Fruit fly (Drosophila melanogaster): Measurements from ENCODE around the gene CG4553.

The CG4553 gene

dm6 chr3R:25476744-25477143 lies at the start of gene CG4553, which contains the start of gene MED28:
Gene CG4553, minus strand, starts transcription at chr3R:25476915.
Gene MED28, plus strand, starts transcription at chr3R:25477003.
- TF ChIP-seq CG7101 (tag; optimal IDR thresholded peaks at IDR 0.05): no peak
- no peak for TF ChIP-seq CG11617 (GFP tag; optimal IDR thresholded peaks at IDR 0.05)
- TF ChIP-seq Crg-1 (GFP tag; optimal IDR thresholded peaks at IDR 0.05): peak; percentile 24
- no peak for TF ChIP-seq cnc (optimal IDR thresholded peaks at IDR 0.05)
- no peak for TF ChIP-seq pad (GFP tag; optimal IDR thresholded peaks at IDR 0.05)
- TF ChIP-seq bab1 (GFP tag; optimal IDR thresholded peaks at IDR 0.05): peak; percentile 45
- no peak for TF ChIP-seq CG1620 (GFP tag; optimal IDR thresholded peaks at IDR 0.05)
- no peak for TF ChIP-seq ovo (GFP tag; optimal IDR thresholded peaks at IDR 0.05)
- TF ChIP-seq CG14711 (tag; optimal IDR thresholded peaks at IDR 0.05): peak; percentile 98
- TF ChIP-seq Mnt (GFP tag; optimal IDR thresholded peaks at IDR 0.05): peak; percentile 27
- TF ChIP-seq Clk (GFP tag; optimal IDR thresholded peaks at IDR 0.05): no peak
- TF ChIP-seq CG7045 (GFP tag; optimal IDR thresholded peaks at IDR 0.05): no peak
- TF ChIP-seq Hr96 (GFP tag; optimal IDR thresholded peaks at IDR 0.05): no peak
- TF ChIP-seq CG5204 (GFP tag; optimal IDR thresholded peaks at IDR 0.05): no peak
- TF ChIP-seq toe (GFP tag; optimal IDR thresholded peaks at IDR 0.05): no peak
- TF ChIP-seq CG33017 (tag; optimal IDR thresholded peaks at IDR 0.05): no peak

- TF ChIP-seq cnc (optimal IDR thresholded peaks at IDR 0.05) (no peak), Mnt (GFP tag; optimal IDR thresholded peaks at IDR 0.05) (no peak), CG5204 (GFP tag; optimal IDR thresholded peaks at IDR 0.05) (no peak), toe (GFP tag; optimal IDR thresholded peaks at IDR 0.05) (no peak), CG7045 (GFP tag; optimal IDR thresholded peaks at IDR 0.05) (no peak), cic (GFP tag; optimal IDR thresholded peaks at IDR 0.05) (no peak), Hr96 (GFP tag; optimal IDR thresholded peaks at IDR 0.05) (no peak), ovo (GFP tag; optimal IDR thresholded peaks at IDR 0.05) (no peak), CG11617 (GFP tag; optimal IDR thresholded peaks at IDR 0.05) (no peak), Crg-1 (GFP tag; optimal IDR thresholded peaks at IDR 0.05) (no peak), kay (GFP tag; ENCODE audit: borderline replicate concordance) (no peak), bab1 (GFP tag; optimal IDR thresholded peaks at IDR 0.05) (no peak), CG33017 (tag; optimal IDR thresholded peaks at IDR 0.05) (no peak), CG12768 (GFP tag; optimal IDR thresholded peaks at IDR 0.05) (no peak), Clk (GFP tag; optimal IDR thresholded peaks at IDR 0.05) (no peak), tj (GFP tag; optimal IDR thresholded peaks at IDR 0.05) (no peak), CG7101 (tag; optimal IDR thresholded peaks at IDR 0.05) (no peak)
Observed at dm6 chr3R:25519465-25520071, 42.9 kb upstream of the CG4553 start.

- TF ChIP-seq pad (GFP tag; optimal IDR thresholded peaks at IDR 0.05): no peak
- TF ChIP-seq CG7045 (GFP tag; optimal IDR thresholded peaks at IDR 0.05): no peak
- TF ChIP-seq CG5204 (GFP tag; optimal IDR thresholded peaks at IDR 0.05): no peak
- no peak for TF ChIP-seq ovo (GFP tag; optimal IDR thresholded peaks at IDR 0.05)
- TF ChIP-seq CG12768 (GFP tag; optimal IDR thresholded peaks at IDR 0.05): no peak
- no peak for TF ChIP-seq Mnt (GFP tag; optimal IDR thresholded peaks at IDR 0.05)
- no peak for TF ChIP-seq Hr96 (GFP tag; optimal IDR thresholded peaks at IDR 0.05)
- no peak for TF ChIP-seq cnc (optimal IDR thresholded peaks at IDR 0.05)
- TF ChIP-seq CG7101 (tag; optimal IDR thresholded peaks at IDR 0.05): no peak
- TF ChIP-seq CG11617 (GFP tag; optimal IDR thresholded peaks at IDR 0.05): no peak
Observed at dm6 chr3R:25518584-25518983, 41.9 kb upstream of the CG4553 start.

dm6 chr3R:25518099-25518567 lies 41.4 kb upstream of the CG4553 start:
- no peak for TF ChIP-seq Crg-1 (GFP tag; optimal IDR thresholded peaks at IDR 0.05)
- no peak for TF ChIP-seq CG7045 (GFP tag; optimal IDR thresholded peaks at IDR 0.05)
- TF ChIP-seq CG11617 (GFP tag; optimal IDR thresholded peaks at IDR 0.05): no peak
- no peak for TF ChIP-seq cic (GFP tag; optimal IDR thresholded peaks at IDR 0.05)
- TF ChIP-seq tj (GFP tag; optimal IDR thresholded peaks at IDR 0.05): peak; percentile 54
- TF ChIP-seq bab1 (GFP tag; optimal IDR thresholded peaks at IDR 0.05): no peak
- TF ChIP-seq CG12768 (GFP tag; optimal IDR thresholded peaks at IDR 0.05): peak; percentile 25
- TF ChIP-seq Mnt (GFP tag; optimal IDR thresholded peaks at IDR 0.05): no peak
- no peak for TF ChIP-seq cnc (optimal IDR thresholded peaks at IDR 0.05)

dm6 chr3R:25517521-25517920 lies 40.8 kb upstream of the CG4553 start:
- no peak for TF ChIP-seq CG7045 (GFP tag; optimal IDR thresholded peaks at IDR 0.05)
- TF ChIP-seq toe (GFP tag; optimal IDR thresholded peaks at IDR 0.05): no peak
- TF ChIP-seq ovo (GFP tag; optimal IDR thresholded peaks at IDR 0.05): no peak
- no peak for TF ChIP-seq Crg-1 (GFP tag; optimal IDR thresholded peaks at IDR 0.05)
- no peak for TF ChIP-seq CG12768 (GFP tag; optimal IDR thresholded peaks at IDR 0.05)
- no peak for TF ChIP-seq cnc (optimal IDR thresholded peaks at IDR 0.05)
- no peak for TF ChIP-seq CG11617 (GFP tag; optimal IDR thresholded peaks at IDR 0.05)
- TF ChIP-seq cic (GFP tag; optimal IDR thresholded peaks at IDR 0.05): no peak

- TF ChIP-seq pad (GFP tag; optimal IDR thresholded peaks at IDR 0.05): peak; percentile 89
- TF ChIP-seq CG12768 (GFP tag; optimal IDR thresholded peaks at IDR 0.05): peak; percentile 89
- peak; percentile 23 for TF ChIP-seq kay (GFP tag; ENCODE audit: borderline replicate concordance)
- TF ChIP-seq Hr96 (GFP tag; optimal IDR thresholded peaks at IDR 0.05): no peak
- peak; percentile 23 for TF ChIP-seq Clk (GFP tag; optimal IDR thresholded peaks at IDR 0.05)
- TF ChIP-seq Crg-1 (GFP tag; optimal IDR thresholded peaks at IDR 0.05): peak; percentile 19
- peak; percentile 60 for TF ChIP-seq cic (GFP tag; optimal IDR thresholded peaks at IDR 0.05)
- no peak for TF ChIP-seq Mnt (GFP tag; optimal IDR thresholded peaks at IDR 0.05)
- no peak for TF ChIP-seq cnc (optimal IDR thresholded peaks at IDR 0.05)
- TF ChIP-seq bab1 (GFP tag; optimal IDR thresholded peaks at IDR 0.05): peak; percentile 89
- no peak for TF ChIP-seq CG1620 (GFP tag; optimal IDR thresholded peaks at IDR 0.05)
- TF ChIP-seq CG5204 (GFP tag; optimal IDR thresholded peaks at IDR 0.05): peak; percentile 31
- peak; percentile 35 for TF ChIP-seq ovo (GFP tag; optimal IDR thresholded peaks at IDR 0.05)
- peak; percentile 92 for TF ChIP-seq CG14711 (tag; optimal IDR thresholded peaks at IDR 0.05)
- TF ChIP-seq CG33017 (tag; optimal IDR thresholded peaks at IDR 0.05): peak; percentile 97
- TF ChIP-seq CG7101 (tag; optimal IDR thresholded peaks at IDR 0.05): peak; percentile 95
- TF ChIP-seq CG11617 (GFP tag; optimal IDR thresholded peaks at IDR 0.05): peak; percentile 88
- TF ChIP-seq tj (GFP tag; optimal IDR thresholded peaks at IDR 0.05): peak; percentile 69
- TF ChIP-seq CG7045 (GFP tag; optimal IDR thresholded peaks at IDR 0.05): peak; percentile 92
- peak; percentile 15 for TF ChIP-seq toe (GFP tag; optimal IDR thresholded peaks at IDR 0.05)
Observed at dm6 chr3R:25515450-25516288, 39.0 kb upstream of the CG4553 start, which contains the start of gene msi. Gene msi, plus strand, starts transcription at chr3R:25516118.
